Worm (Caenorhabditis elegans): ENCODE data around the gene Y49A3A.4.

The Y49A3A.4 gene

ce11 chrV:14354258-14354877 lies 4.3 kb downstream of the Y49A3A.4 start, which contains the start of gene Y49A3A.3:
TSS of gene Y49A3A.3 (plus strand) at chrV:14354410.
- no peak for TF ChIP-seq unc-62 (GFP tag; optimal IDR thresholded peaks at IDR 0.05)

- no peak for TF ChIP-seq unc-62 (GFP tag; optimal IDR thresholded peaks at IDR 0.05)
These were observed 6.7 kb downstream of the Y49A3A.4 start for ce11 chrV:14352032-14352431.

ce11 chrV:14351629-14352028 lies 7.1 kb downstream of the Y49A3A.4 start, which contains the start of gene vha-13:
TSS of gene vha-13 (plus strand) at chrV:14351709.
- TF ChIP-seq unc-62 (GFP tag; optimal IDR thresholded peaks at IDR 0.05): no peak

- no peak for TF ChIP-seq unc-62 (GFP tag; optimal IDR thresholded peaks at IDR 0.05)
These were observed 7.7 kb downstream of the Y49A3A.4 start for ce11 chrV:14350949-14351348.

ce11 chrV:14350498-14350897 lies 8.2 kb downstream of the Y49A3A.4 start:
- no peak for TF ChIP-seq unc-62 (GFP tag; optimal IDR thresholded peaks at IDR 0.05)

ce11 chrV:14347234-14347826 lies 11.4 kb downstream of the Y49A3A.4 start, which contains the start of gene cept-2:
TSS of gene cept-2 (plus strand) at chrV:14347766.
- no peak for TF ChIP-seq unc-62 (GFP tag; optimal IDR thresholded peaks at IDR 0.05)

ce11 chrV:14341672-14342071 lies 17.0 kb downstream of the Y49A3A.4 start, which contains the start of gene F47B8.10:
TSS of gene F47B8.10 (plus strand) at chrV:14341972.
- TF ChIP-seq unc-62 (GFP tag; optimal IDR thresholded peaks at IDR 0.05): no peak

- no peak for TF ChIP-seq unc-62 (GFP tag; optimal IDR thresholded peaks at IDR 0.05)
These were observed 22.0 kb downstream of the Y49A3A.4 start, which contains the start of gene srm-6 for ce11 chrV:14336655-14337054. TSS of gene srm-6 (plus strand) at chrV:14336955.

- TF ChIP-seq unc-62 (GFP tag; optimal IDR thresholded peaks at IDR 0.05): no peak
These were observed 23.8 kb downstream of the Y49A3A.4 start, which contains the start of gene srm-5 for ce11 chrV:14334901-14335300. TSS of gene srm-5 (plus strand) at chrV:14335201.

- TF ChIP-seq unc-62 (GFP tag; optimal IDR thresholded peaks at IDR 0.05): no peak
These were observed 25.6 kb downstream of the Y49A3A.4 start, which contains the start of gene srm-4 for ce11 chrV:14333116-14333515. TSS of gene srm-4 (plus strand) at chrV:14333416.

ce11 chrV:14331477-14331876 lies 27.2 kb downstream of the Y49A3A.4 start, which contains the start of gene F47B8.8:
TSS of gene F47B8.8 (plus strand) at chrV:14331733.
- TF ChIP-seq unc-62 (GFP tag; optimal IDR thresholded peaks at IDR 0.05): no peak

ce11 chrV:14328806-14329205 lies 29.9 kb downstream of the Y49A3A.4 start, which contains the start of gene pepm-1:
TSS of gene pepm-1 (plus strand) at chrV:14329106.
- TF ChIP-seq unc-62 (GFP tag; optimal IDR thresholded peaks at IDR 0.05): no peak

- no peak for TF ChIP-seq unc-62 (GFP tag; optimal IDR thresholded peaks at IDR 0.05)
These were observed 30.9 kb downstream of the Y49A3A.4 start, which contains the start of gene F47B8.5 for ce11 chrV:14327776-14328175. TSS of gene F47B8.5 (minus strand) at chrV:14327876.

- no peak for TF ChIP-seq unc-62 (GFP tag; optimal IDR thresholded peaks at IDR 0.05)
These were observed 33.9 kb downstream of the Y49A3A.4 start, which contains the start of the genes F47B8.4 and F47B8.18 for ce11 chrV:14324502-14325467. TSS of gene F47B8.4 (minus strand) at chrV:14324673. TSS of gene F47B8.18 (minus strand) at chrV:14325464.

ce11 chrV:14322743-14323142 lies 35.9 kb downstream of the Y49A3A.4 start, which contains the start of gene F47B8.3:
TSS of gene F47B8.3 (minus strand) at chrV:14323003.
- no peak for TF ChIP-seq unc-62 (GFP tag; optimal IDR thresholded peaks at IDR 0.05)
